Worm (Caenorhabditis elegans): ENCODE results near the gene Y82E9BR.5.

The Y82E9BR.5 gene

ce11 chrIII:1429920-1430437, 45.8 kb downstream of the Y82E9BR.5 start:
- TF ChIP-seq Y55F3AM.14 (GFP tag; optimal IDR thresholded peaks at IDR 0.05) (no peak), lsy-2 (tag; optimal IDR thresholded peaks at IDR 0.05) (peak in 1 of 2 experiments; percentile 44), ama-1 (optimal IDR thresholded peaks at IDR 0.05) (no peak), nhr-11 (tag; optimal IDR thresholded peaks at IDR 0.05) (no peak), nhr-6 (tag; optimal IDR thresholded peaks at IDR 0.05) (no peak), C34F6.9 (tag; optimal IDR thresholded peaks at IDR 0.05) (peak; percentile 16), mab-5 (tag; optimal IDR thresholded peaks at IDR 0.05) (no peak), unc-55 (GFP tag; optimal IDR thresholded peaks at IDR 0.05) (peak; percentile 12), nhr-25 (tag; optimal IDR thresholded peaks at IDR 0.05) (no peak), lin-39 (tag; optimal IDR thresholded peaks at IDR 0.05) (no peak), sma-9 (GFP tag; optimal IDR thresholded peaks at IDR 0.05) (no peak), sma-9 (tag; optimal IDR thresholded peaks at IDR 0.05) (no peak), mdl-1 (tag; optimal IDR thresholded peaks at IDR 0.05) (peak in 1 of 2 experiments; percentile 24), crh-2 (tag; optimal IDR thresholded peaks at IDR 0.05) (no peak), unc-62 (GFP tag; optimal IDR thresholded peaks at IDR 0.05) (no peak), ZK546.5 (tag; optimal IDR thresholded peaks at IDR 0.05) (no peak), dmd-4 (tag; optimal IDR thresholded peaks at IDR 0.05) (no peak), alr-1 (tag; optimal IDR thresholded peaks at IDR 0.05) (no peak), ceh-16 (tag; optimal IDR thresholded peaks at IDR 0.05) (no peak), gmeb-1 (tag; optimal IDR thresholded peaks at IDR 0.05) (no peak), ztf-4 (tag; optimal IDR thresholded peaks at IDR 0.05) (no peak)

ce11 chrIII:1436738-1437137, 52.6 kb downstream of the Y82E9BR.5 start:
- TF ChIP-seq dmd-4 (tag; optimal IDR thresholded peaks at IDR 0.05), result no peak
- peak; percentile 27 to 77 for TF ChIP-seq lsy-2 (tag; optimal IDR thresholded peaks at IDR 0.05)
